Worm (Caenorhabditis elegans) whole organism, L4/young adult: ENCODE data around the gene ttll-11.

ENCODE experiments used
- W03F9.2 ChIP-seq: fragments of 150-350 bp; optimal IDR thresholded peaks from 2 replicates; lab custom pipeline; 2014; ENCODE audit warnings: missing biosample characterization, missing genetic modification characterization
- dao-5 ChIP-seq: sonication (generic microtip); optimal IDR thresholded peaks from 2 replicates; lab custom pipeline; 2016; ENCODE audit warnings: missing genotype, missing genetic modification characterization, moderate library complexity, missing compliant biosample characterization
- him-1 ChIP-seq: sonication (generic microtip); optimal IDR thresholded peaks from 2 replicates; lab custom pipeline; 2016; ENCODE audit warnings: missing genotype, missing genetic modification reagents, missing genetic modification characterization, missing compliant biosample characterization

Gene ttll-11

DNA sequence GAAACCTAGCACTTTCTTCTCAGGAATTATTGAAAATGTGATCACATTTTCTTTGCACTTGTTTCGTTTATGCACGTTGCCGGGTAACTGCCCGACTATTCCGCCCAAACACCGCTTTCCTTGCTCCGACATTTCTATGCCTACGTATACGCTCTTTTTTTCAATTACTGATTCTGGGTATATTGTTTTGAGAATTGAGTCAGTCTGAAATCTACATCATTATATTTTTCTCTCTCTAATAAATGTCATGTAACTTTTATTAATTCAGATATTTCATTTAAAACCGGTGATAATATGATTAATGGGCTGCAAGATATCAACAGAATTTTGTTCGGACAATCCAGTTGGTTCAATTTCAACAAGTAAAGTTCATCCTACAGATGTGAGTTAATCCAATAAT lies at the start of gene ttll-11:
TSS of gene ttll-11 (plus strand) at position 301 of the 400 bp plus-strand sequence.
- no peak for TF ChIP-seq dao-5
- no peak for TF ChIP-seq him-1 (tag; lab: Kevin White, UChicago)
- TF ChIP-seq W03F9.2 (tag; lab: Kevin White, UChicago): no peak

DNA sequence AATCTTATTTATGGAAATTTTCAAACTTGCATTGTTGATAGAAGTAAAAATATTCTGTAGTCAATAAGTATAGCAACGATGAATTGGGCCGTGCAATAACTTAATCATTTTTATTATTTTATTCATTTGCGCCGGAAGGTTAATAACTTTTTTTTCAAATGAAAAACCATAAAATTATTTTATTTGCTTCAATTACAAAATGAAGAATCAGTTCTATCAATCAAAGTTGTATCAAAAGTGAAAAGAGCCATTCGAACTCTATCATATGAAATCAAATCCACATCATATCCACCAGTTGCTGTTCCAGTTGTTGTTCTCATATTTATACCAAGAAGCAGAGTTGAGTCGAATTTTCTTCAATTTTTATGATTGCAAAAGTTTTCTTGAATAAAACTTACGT lies 49.0 kb upstream of the ttll-11 start, which contains the start of gene cyp-33E1:
TSS of gene cyp-33E1 (minus strand) at position 101 of the 400 bp plus-strand sequence.
- TF ChIP-seq him-1 (tag; lab: Kevin White, UChicago) (no peak), W03F9.2 (tag; lab: Kevin White, UChicago) (no peak), dao-5 (no peak)

DNA sequence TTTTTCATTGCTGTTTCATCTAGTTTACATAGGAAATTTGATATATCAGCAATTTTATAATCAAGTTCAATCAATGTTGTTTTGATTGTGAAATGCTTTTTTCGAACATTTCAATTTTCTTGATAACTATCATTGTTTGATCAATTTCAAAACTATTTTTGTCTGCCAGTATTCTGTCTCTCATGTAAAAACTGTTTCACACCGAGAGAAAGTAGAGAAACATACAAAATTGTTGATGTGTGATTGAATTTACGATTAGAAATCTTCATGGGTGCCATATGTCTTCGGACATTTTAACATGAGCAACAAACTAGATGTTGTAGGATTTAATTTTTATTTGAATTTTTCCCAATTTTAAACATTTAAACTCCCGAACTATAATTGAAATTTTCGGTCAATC lies 46.8 kb upstream of the ttll-11 start, which contains the start of gene C49C8.2:
TSS of gene C49C8.2 (plus strand) at position 393 of the 400 bp plus-strand sequence.
- TF ChIP-seq dao-5 (no peak), him-1 (tag; lab: Kevin White, UChicago) (no peak)

DNA sequence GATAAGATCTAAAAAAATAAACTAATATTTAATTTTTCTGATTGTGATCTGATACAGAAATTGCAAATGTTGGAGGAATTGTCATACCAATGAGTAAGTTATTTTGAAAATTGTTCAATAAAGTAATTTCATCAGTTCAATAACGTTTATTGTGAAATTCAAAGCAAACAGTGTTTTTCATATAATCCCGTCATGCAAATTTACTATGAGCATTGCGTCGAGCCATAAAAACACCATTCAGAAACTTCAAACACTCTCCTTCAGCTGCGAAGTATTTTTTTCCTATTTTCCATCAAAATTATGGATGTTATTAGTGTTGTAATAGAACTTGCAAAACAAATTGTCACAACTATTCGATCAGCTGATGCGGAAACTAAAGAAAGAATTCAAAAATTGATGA lies 45.7 kb upstream of the ttll-11 start, which contains the start of gene C49C8.8:
TSS of gene C49C8.8 (plus strand) at position 301 of the 400 bp plus-strand sequence.
- TF ChIP-seq dao-5 (no peak), W03F9.2 (tag; lab: Kevin White, UChicago) (no peak), him-1 (tag; lab: Kevin White, UChicago) (no peak)

DNA sequence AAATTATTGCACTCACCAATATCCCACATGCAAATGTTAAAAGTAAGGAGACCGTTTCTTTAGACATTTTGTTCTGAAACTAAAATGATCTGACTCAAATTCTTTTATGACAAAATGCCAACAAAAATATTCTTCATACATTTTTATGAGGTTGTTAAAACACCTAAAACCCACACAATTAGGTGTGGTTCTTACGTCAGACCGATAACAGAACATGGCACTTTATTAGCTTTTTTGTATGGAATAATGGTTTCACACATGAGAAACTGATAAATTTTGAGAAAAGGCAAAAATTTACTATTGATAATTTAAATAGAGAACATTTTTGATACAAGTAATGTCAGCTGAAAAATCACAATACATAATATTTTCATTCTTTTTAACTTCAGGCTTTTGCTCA lies 43.9 kb upstream of the ttll-11 start, which contains the start of gene C49C8.5:
TSS of gene C49C8.5 (minus strand) at position 73 of the 400 bp plus-strand sequence.
- TF ChIP-seq dao-5: no peak
- no peak for TF ChIP-seq W03F9.2 (tag; lab: Kevin White, UChicago)
- no peak for TF ChIP-seq him-1 (tag; lab: Kevin White, UChicago)

DNA sequence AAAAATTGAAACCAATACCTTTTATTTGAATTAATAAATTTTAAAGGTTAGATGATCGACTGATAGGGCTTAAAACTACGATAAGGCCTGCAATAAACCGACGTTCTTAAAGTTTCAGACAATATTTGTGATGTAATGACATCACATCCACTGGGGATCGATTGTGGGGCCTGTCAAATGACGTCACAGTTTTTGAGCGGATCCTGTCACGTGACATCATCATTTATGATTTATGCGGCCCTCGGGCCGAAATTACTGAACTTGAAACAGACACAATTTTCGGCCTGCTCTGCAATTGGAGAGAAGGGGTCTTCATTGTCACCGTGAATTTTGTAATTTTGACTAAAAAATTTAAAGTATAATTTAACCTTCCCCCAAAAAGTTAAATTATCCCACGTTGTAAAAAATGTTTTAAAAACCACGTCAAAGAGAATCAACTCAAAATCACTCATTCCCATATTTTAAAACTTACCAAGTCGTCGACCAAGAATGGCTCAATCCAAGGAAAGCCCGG lies 43.4 kb upstream of the ttll-11 start, which contains the start of gene C49C8.1:
TSS of gene C49C8.1 (plus strand) at position 464 of the 514 bp plus-strand sequence.
- TF ChIP-seq W03F9.2 (tag; lab: Kevin White, UChicago) (no peak), dao-5 (no peak), him-1 (tag; lab: Kevin White, UChicago) (no peak)

DNA sequence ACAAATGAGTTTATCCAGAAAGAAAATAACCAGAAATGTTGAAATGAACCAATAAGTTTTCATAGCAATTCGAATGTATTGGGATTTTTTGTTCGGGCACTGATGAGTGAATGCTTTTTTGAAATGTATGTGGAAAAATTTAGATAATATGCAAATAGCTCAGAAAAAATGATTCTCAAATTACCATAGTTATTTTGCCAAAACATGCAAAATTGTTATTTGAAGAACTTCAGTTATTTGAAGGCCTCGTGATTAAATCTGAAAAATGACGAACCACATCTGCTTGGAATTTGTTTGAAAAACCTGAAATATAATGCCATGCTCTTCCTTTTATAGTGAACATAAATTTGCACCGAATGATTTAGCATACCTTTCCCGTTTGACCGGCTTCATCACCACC lies 39.4 kb upstream of the ttll-11 start, which contains the start of gene C49C8.6:
TSS of gene C49C8.6 (minus strand) at position 101 of the 400 bp plus-strand sequence.
- TF ChIP-seq dao-5 (no peak), him-1 (tag; lab: Kevin White, UChicago) (no peak), W03F9.2 (tag; lab: Kevin White, UChicago) (no peak)

DNA sequence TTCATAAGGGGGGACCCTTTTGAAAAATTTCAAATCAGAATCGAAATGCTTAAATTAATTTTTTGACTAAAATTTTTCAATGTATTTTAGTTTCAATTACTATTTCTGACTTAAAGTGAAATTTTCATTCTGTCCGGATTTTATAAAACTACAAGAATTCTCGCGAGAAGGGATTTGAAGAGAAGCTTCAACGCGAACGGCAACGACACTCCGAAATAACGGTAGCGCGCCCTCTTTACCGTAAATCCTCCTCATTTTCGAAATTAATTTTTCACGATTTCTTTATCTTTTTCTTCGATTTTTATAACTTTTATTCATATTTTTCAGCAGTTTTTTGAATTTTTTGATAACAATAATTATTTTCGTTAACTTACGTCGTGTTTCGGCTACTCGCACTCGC lies 31.8 kb upstream of the ttll-11 start:
- TF ChIP-seq dao-5 (no peak), W03F9.2 (tag; lab: Kevin White, UChicago) (no peak), him-1 (tag; lab: Kevin White, UChicago) (no peak)

DNA sequence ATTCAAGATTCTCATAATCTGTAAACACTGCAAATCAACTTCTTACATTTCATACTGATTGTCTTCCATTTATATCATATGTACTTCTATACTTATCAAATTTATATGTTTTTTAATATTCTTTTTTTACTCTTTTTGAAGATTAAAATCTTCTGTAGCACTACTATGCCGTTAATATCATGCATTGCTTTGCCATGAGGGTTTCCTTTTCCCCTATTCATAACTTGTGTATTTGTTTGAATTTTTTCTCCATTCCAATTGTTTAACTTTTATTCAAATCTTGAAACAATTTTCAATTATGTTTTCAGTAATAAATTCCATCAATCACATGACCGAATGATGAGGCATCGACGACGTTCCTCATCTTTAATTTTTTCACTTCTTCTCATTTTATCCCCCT lies 28.9 kb upstream of the ttll-11 start, which contains the start of gene cdh-5:
TSS of gene cdh-5 (plus strand) at position 301 of the 400 bp plus-strand sequence.
- no peak for TF ChIP-seq him-1 (tag; lab: Kevin White, UChicago)
- TF ChIP-seq W03F9.2 (tag; lab: Kevin White, UChicago): no peak
- TF ChIP-seq dao-5: no peak

DNA sequence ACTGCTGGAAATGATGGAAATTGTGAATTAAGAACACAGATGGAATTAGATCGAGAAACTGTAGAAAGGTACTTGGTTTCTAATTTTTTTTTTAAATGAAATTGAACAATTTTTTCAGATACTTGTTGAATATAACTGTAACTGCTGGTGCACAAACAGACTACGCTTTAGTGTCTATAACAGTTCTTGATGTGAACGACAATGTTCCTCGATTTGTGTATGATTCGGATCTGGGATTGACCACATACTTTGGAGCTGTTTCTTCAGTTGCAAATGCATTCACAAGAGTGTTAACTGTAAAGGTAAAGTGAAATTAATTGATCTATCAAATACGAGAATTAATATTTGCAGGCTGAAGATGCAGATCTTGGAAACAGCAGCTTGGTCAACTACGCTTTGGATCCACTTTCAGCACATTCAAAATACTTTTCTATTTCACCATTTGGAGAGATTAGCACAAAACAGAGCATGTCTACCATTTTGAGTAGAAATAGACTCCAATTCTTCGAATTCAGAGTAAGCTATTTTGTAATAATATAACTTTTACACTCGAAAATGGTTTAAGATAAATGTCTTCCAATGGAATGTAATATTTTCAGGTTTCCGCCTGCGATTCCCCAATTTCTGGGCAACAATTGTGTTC lies 23.7 kb upstream of the ttll-11 start:
- TF ChIP-seq him-1 (tag; lab: Kevin White, UChicago) (no peak), dao-5 (no peak), W03F9.2 (tag; lab: Kevin White, UChicago) (no peak)

DNA sequence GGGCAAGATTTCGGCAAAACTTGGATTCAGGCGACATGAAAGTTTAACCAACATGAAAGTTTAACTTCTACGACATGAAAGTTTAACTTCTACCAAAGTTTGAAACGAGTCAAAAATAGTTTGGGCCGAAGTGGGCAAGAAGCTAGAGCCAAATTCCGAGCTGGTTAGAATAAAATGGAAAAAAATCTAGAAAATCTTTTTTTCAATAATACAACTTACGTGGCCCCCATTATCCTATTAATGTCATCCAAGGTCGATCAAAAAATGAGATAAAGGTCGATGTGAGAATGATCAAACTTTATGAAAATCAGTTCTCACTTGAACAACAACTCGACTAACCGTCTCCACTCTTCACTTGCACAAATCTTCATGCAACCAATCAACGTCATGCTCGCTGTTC lies 20.2 kb upstream of the ttll-11 start, which contains the start of gene F08B4.8:
TSS of gene F08B4.8 (plus strand) at position 301 of the 400 bp plus-strand sequence.
- TF ChIP-seq him-1 (tag; lab: Kevin White, UChicago) (no peak), W03F9.2 (tag; lab: Kevin White, UChicago) (no peak), dao-5 (no peak)

DNA sequence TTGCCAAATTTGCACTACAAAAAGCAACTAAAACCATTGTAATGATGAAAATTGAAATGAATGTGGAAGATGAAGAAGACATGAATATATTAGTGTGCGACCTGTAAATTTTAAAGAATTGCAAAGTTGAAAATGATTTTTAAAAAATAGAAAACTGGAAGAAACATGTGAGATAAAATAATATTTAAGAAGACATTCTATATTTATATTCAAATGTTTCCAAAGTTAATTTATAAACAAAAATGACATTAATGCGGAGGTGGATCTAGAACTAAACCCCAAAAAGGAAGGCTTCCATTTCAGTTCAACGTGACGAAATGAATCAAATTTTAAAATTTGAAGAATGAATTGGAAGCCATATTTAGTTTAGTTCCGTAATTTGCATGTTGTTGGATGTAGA lies 18.3 kb upstream of the ttll-11 start, which contains the start of gene nlp-60:
TSS of gene nlp-60 (minus strand) at position 101 of the 400 bp plus-strand sequence.
- no peak for TF ChIP-seq dao-5
- TF ChIP-seq him-1 (tag; lab: Kevin White, UChicago): no peak
- TF ChIP-seq W03F9.2 (tag; lab: Kevin White, UChicago): no peak

DNA sequence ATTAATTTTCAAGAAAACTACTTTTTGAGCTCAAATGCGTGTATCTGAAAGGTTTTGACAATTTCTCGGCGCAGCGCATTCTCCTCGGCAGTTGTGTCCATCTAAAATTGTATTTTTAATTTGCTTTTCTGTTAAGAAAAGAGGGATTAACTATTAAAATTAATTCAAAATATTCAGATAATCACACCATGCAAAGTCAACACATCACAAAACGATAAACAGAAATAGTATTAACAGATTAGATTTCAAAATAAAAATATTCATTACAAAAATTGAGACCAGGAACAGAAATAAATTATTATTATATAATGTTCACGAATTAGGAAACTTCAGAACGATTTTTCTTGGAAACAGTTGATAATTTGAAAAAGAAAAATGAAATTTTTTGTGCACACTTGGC lies 11.0 kb upstream of the ttll-11 start, which contains the start of gene pole-2:
TSS of gene pole-2 (minus strand) at position 101 of the 400 bp plus-strand sequence.
- TF ChIP-seq dao-5: no peak
- no peak for TF ChIP-seq him-1 (tag; lab: Kevin White, UChicago)
- no peak for TF ChIP-seq W03F9.2 (tag; lab: Kevin White, UChicago)

DNA sequence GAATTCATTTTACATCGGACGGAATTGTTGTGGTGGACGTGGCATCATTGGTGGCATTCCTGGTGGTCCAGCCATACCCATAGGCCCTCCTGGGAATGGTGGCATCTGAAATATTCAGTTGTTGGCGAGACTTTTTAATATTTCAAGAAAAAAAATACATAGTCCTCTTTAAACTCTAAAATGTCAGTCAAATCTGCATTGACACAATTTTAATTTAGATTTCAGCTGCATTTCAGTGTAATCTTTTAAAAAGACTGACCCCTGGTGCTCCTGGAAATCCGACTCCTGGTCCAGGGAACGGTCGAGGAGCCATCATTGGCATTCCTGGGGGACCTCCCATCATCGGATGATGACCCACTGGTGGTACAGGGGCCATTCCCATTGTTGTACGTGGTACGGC lies 10.6 kb upstream of the ttll-11 start:
- TF ChIP-seq him-1 (tag; lab: Kevin White, UChicago) (no peak), dao-5 (no peak), W03F9.2 (tag; lab: Kevin White, UChicago) (no peak)
